Fruit fly (Drosophila melanogaster) whole organism, embryonic: Measurements from ENCODE around the gene CG33158.

ENCODE experiments used
- Antp ChIP-seq: fragments of 200-800 bp; sonication (Bioruptor generic); optimal IDR thresholded peaks from 3 replicates; lab custom pipeline; 2016; ENCODE audit warnings: missing biosample characterization, missing genetic modification characterization
- CG10462 ChIP-seq: fragments of 200-800 bp; sonication (Bioruptor generic); optimal IDR thresholded peaks from 2 replicates; lab custom pipeline; 2016; ENCODE audit warnings: missing biosample characterization, missing genetic modification characterization
- CG12299 ChIP-seq: fragments of 200-800 bp; sonication (Bioruptor generic); optimal IDR thresholded peaks from 2 replicates; lab custom pipeline; 2018; ENCODE audit warnings: missing biosample characterization, mild to moderate bottlenecking, missing genetic modification characterization
- CG13287 ChIP-seq: fragments of 200-800 bp; sonication (Bioruptor generic); IDR thresholded peaks from 2 replicates; pipeline ENCODE4 v1.3.6; 2022; ENCODE audit warnings: missing biosample characterization, missing genetic modification characterization; ENCODE audit not compliant: partially characterized antibody
- CG13624 ChIP-seq: fragments of 200-800 bp; sonication (Bioruptor generic); optimal IDR thresholded peaks from 2 replicates; lab custom pipeline; 2016; ENCODE audit warnings: missing biosample characterization, missing genetic modification characterization
- CG14667 ChIP-seq: fragments of 200-800 bp; sonication (Bioruptor generic); IDR thresholded peaks from 2 replicates; pipeline ENCODE4 v1.3.6; 2022; ENCODE audit warnings: missing biosample characterization, missing genetic modification characterization
- CG15269 ChIP-seq: fragments of 200-800 bp; sonication (Bioruptor generic); optimal IDR thresholded peaks from 2 replicates; lab custom pipeline; 2018; ENCODE audit warnings: missing biosample characterization, mild to moderate bottlenecking, missing genetic modification characterization, moderate library complexity
- CG15696 ChIP-seq: fragments of 200-800 bp; sonication (Bioruptor generic); optimal IDR thresholded peaks from 2 replicates; lab custom pipeline; 2019; ENCODE audit warnings: missing biosample characterization, mild to moderate bottlenecking, missing genetic modification characterization, moderate library complexity
- CG16863 ChIP-seq: fragments of 200-800 bp; sonication (Bioruptor generic); optimal IDR thresholded peaks from 3 replicates; lab custom pipeline; 2016; ENCODE audit warnings: missing biosample characterization, missing genetic modification characterization
- CG17186 ChIP-seq: fragments of 200-800 bp; sonication (Bioruptor generic); optimal IDR thresholded peaks from 3 replicates; lab custom pipeline; 2017; ENCODE audit warnings: missing biosample characterization, missing genetic modification reagents, missing genetic modification characterization
- CG17359 ChIP-seq: fragments of 200-800 bp; sonication (Bioruptor generic); optimal IDR thresholded peaks from 3 replicates; lab custom pipeline; 2018; ENCODE audit warnings: missing biosample characterization, mild to moderate bottlenecking, missing genetic modification characterization, moderate library complexity
- CG17802 ChIP-seq: fragments of 200-800 bp; sonication (Bioruptor generic); optimal IDR thresholded peaks from 2 replicates; lab custom pipeline; 2018; ENCODE audit warnings: missing biosample characterization, mild to moderate bottlenecking, missing genetic modification characterization, moderate library complexity
- CG2875 ChIP-seq: fragments of 200-800 bp; sonication (Bioruptor generic); optimal IDR thresholded peaks from 2 replicates; lab custom pipeline; 2017; ENCODE audit warnings: missing biosample characterization, mild to moderate bottlenecking, missing genetic modification characterization, missing genetic modification reagents
- CG3281 ChIP-seq: fragments of 200-800 bp; sonication (Bioruptor generic); optimal IDR thresholded peaks from 3 replicates; lab custom pipeline; 2017; ENCODE audit warnings: missing biosample characterization, mild to moderate bottlenecking, missing genetic modification characterization
- CG34224 ChIP-seq: fragments of 200-800 bp; sonication (Bioruptor generic); IDR thresholded peaks from 3 replicates; pipeline ENCODE4 v1.3.6; 2022; ENCODE audit warnings: missing biosample characterization, missing genetic modification characterization; ENCODE audit not compliant: partially characterized antibody
- CG34422 ChIP-seq: fragments of 200-800 bp; sonication (Bioruptor generic); IDR thresholded peaks from 3 replicates; pipeline ENCODE4 v1.3.6; 2022; ENCODE audit warnings: missing biosample characterization, missing genetic modification characterization
- CG5245 ChIP-seq: fragments of 200-800 bp; sonication (Bioruptor generic); optimal IDR thresholded peaks from 3 replicates; lab custom pipeline; 2016; ENCODE audit warnings: missing biosample characterization, missing genetic modification characterization
- CG8944 ChIP-seq: fragments of 200-800 bp; sonication (Bioruptor generic); optimal IDR thresholded peaks from 3 replicates; lab custom pipeline; 2016; ENCODE audit warnings: missing biosample characterization, missing genetic modification characterization
- CG9932 ChIP-seq: fragments of 200-800 bp; sonication (Bioruptor generic); IDR thresholded peaks from 2 replicates; pipeline ENCODE4 v1.3.6; 2022; ENCODE audit warnings: missing biosample characterization, missing genetic modification characterization
- CHES-1-like ChIP-seq: fragments of 200-800 bp; sonication (Bioruptor generic); optimal IDR thresholded peaks from 2 replicates; lab custom pipeline; 2016; ENCODE audit warnings: missing biosample characterization, missing genetic modification characterization
- D19A ChIP-seq: fragments of 200-800 bp; optimal IDR thresholded peaks from 3 replicates; lab custom pipeline; 2019; ENCODE audit warnings: missing biosample characterization, mild to moderate bottlenecking, missing genetic modification characterization, moderate library complexity
- D19B ChIP-seq: fragments of 200-800 bp; sonication (Bioruptor generic); optimal IDR thresholded peaks from 2 replicates; lab custom pipeline; 2017; ENCODE audit warnings: missing biosample characterization, mild to moderate bottlenecking, missing genetic modification characterization
- Deaf1 ChIP-seq: fragments of 200-800 bp; optimal IDR thresholded peaks from 3 replicates; lab custom pipeline; 2019; ENCODE audit warnings: missing biosample characterization, mild to moderate bottlenecking, missing genetic modification characterization, moderate library complexity
- Dp ChIP-seq: fragments of 200-800 bp; sonication (Bioruptor generic); optimal IDR thresholded peaks from 2 replicates; lab custom pipeline; 2018; ENCODE audit warnings: missing biosample characterization, mild to moderate bottlenecking, missing genetic modification characterization, moderate library complexity
- HLH3B ChIP-seq: fragments of 200-800 bp; sonication (Bioruptor generic); IDR thresholded peaks from 2 replicates; pipeline ENCODE4 v1.3.6; 2022; ENCODE audit warnings: missing biosample characterization, missing genetic modification characterization
- HLH54F ChIP-seq: fragments of 200-800 bp; sonication (Bioruptor generic); optimal IDR thresholded peaks from 3 replicates; lab custom pipeline; 2016; ENCODE audit warnings: missing biosample characterization, missing genetic modification characterization
- MBD-R2 ChIP-seq: fragments of 200-800 bp; sonication (Bioruptor generic); IDR thresholded peaks from 2 replicates; pipeline ENCODE4 v1.3.6; 2022; ENCODE audit warnings: missing biosample characterization, missing genetic modification characterization
- Med ChIP-seq: fragments of 200-800 bp; sonication (Bioruptor generic); peaks from one replicate; lab custom pipeline; 2016; ENCODE audit warnings: missing biosample characterization, missing genetic modification characterization, mild to moderate bottlenecking, inconsistent platforms, moderate library complexity
- Oli ChIP-seq: fragments of 200-800 bp; sonication (Bioruptor generic); optimal IDR thresholded peaks from 2 replicates; lab custom pipeline; 2018; ENCODE audit warnings: missing biosample characterization, mild to moderate bottlenecking, missing genetic modification characterization, moderate library complexity
- Sox102F ChIP-seq: fragments of 200-800 bp; sonication (Bioruptor generic); optimal IDR thresholded peaks from 2 replicates; lab custom pipeline; 2018; ENCODE audit warnings: missing biosample characterization, mild to moderate bottlenecking, missing genetic modification characterization, moderate library complexity
- ase ChIP-seq: fragments of 200-800 bp; sonication (Bioruptor generic); IDR thresholded peaks from 3 replicates; pipeline ENCODE4 v1.3.6; 2022; ENCODE audit warnings: missing biosample characterization, missing genetic modification characterization
- caup ChIP-seq: fragments of 200-800 bp; sonication (Bioruptor generic); optimal IDR thresholded peaks from 3 replicates; lab custom pipeline; 2017; ENCODE audit warnings: missing biosample characterization, mild to moderate bottlenecking, missing genetic modification characterization, moderate library complexity; ENCODE audit not compliant: severe bottlenecking
- croc ChIP-seq: fragments of 200-800 bp; sonication (Bioruptor generic); conservative IDR thresholded peaks from 3 replicates; pipeline ENCODE4 v1.3.6; 2022; ENCODE audit warnings: missing biosample characterization, missing genetic modification characterization
- crp ChIP-seq, 2 experiments: fragments of 200-800 bp; sonication (Bioruptor generic); optimal IDR thresholded peaks; 2 replicates in 1 of 2; 3 replicates in 1 of 2; lab custom pipeline; 2017; ENCODE audit warnings: missing biosample characterization in 2 of 2, missing genetic modification characterization in 2 of 2, mild to moderate bottlenecking in 1 of 2, moderate library complexity in 1 of 2
- cwo ChIP-seq: fragments of 200-800 bp; sonication (Bioruptor generic); optimal IDR thresholded peaks from 3 replicates; lab custom pipeline; 2017; ENCODE audit warnings: missing biosample characterization, missing genetic modification characterization, mild to moderate bottlenecking, moderate library complexity, missing genetic modification reagents
- dmrt11E ChIP-seq: fragments of 200-800 bp; sonication (Bioruptor generic); optimal IDR thresholded peaks from 3 replicates; lab custom pipeline; 2018; ENCODE audit warnings: missing biosample characterization, mild to moderate bottlenecking, missing genetic modification characterization, moderate library complexity
- ewg ChIP-seq: fragments of 200-800 bp; sonication (Bioruptor generic); optimal IDR thresholded peaks from 3 replicates; lab custom pipeline; 2017; ENCODE audit warnings: mild to moderate bottlenecking, missing biosample characterization, missing genetic modification reagents, missing genetic modification characterization
- insv ChIP-seq, 2 experiments: fragments of 200-800 bp; sonication (Bioruptor generic); optimal IDR thresholded peaks; 3 replicates each; lab custom pipeline; 2016 to 2018; ENCODE audit warnings: missing biosample characterization in 2 of 2, missing genetic modification characterization in 2 of 2
- kni ChIP-seq: fragments of 200-800 bp; sonication (Bioruptor generic); optimal IDR thresholded peaks from 3 replicates; lab custom pipeline; 2017; ENCODE audit warnings: mild to moderate bottlenecking, missing biosample characterization, missing genetic modification reagents, missing genetic modification characterization
- lola ChIP-seq, 3 experiments: fragments of >200 bp in 2 of 3; fragments of 200-800 bp in 1 of 3; sonication (Bioruptor generic) in 1 of 3; optimal IDR thresholded peaks; 2 replicates each; lab custom pipeline; 2017 to 2019; ENCODE audit warnings: missing biosample characterization in 3 of 3, missing genetic modification characterization in 3 of 3, mild to moderate bottlenecking in 1 of 3, moderate library complexity in 1 of 3
- nerfin-1 ChIP-seq: fragments of 200-800 bp; sonication (Bioruptor generic); optimal IDR thresholded peaks from 3 replicates; lab custom pipeline; 2019; ENCODE audit warnings: missing biosample characterization, mild to moderate bottlenecking, missing genetic modification characterization, moderate library complexity
- pita ChIP-seq: fragments of 200-800 bp; sonication (Bioruptor generic); optimal IDR thresholded peaks from 2 replicates; lab custom pipeline; 2017; ENCODE audit warnings: missing biosample characterization, mild to moderate bottlenecking, missing genetic modification characterization
- sens ChIP-seq: fragments of 200-800 bp; sonication (Bioruptor generic); peaks from one replicate; lab custom pipeline; 2016; ENCODE audit warnings: missing biosample characterization, missing genetic modification characterization
- sima ChIP-seq: fragments of 200-800 bp; sonication (Bioruptor generic); optimal IDR thresholded peaks from 2 replicates; lab custom pipeline; 2016; ENCODE audit warnings: missing biosample characterization, missing genetic modification characterization
- sug ChIP-seq: fragments of 200-800 bp; optimal IDR thresholded peaks from 2 replicates; lab custom pipeline; 2019; ENCODE audit warnings: missing biosample characterization, mild to moderate bottlenecking, missing genetic modification characterization, moderate library complexity
- tx ChIP-seq: fragments of 200-800 bp; sonication (Bioruptor generic); optimal IDR thresholded peaks from 2 replicates; lab custom pipeline; 2016; ENCODE audit warnings: missing biosample characterization, missing genetic modification characterization

Gene CG33158

dm6 chr3L:16412394-16412950 is 6.9 kb upstream of the CG33158 start, which contains the start of gene Serinc (continued):
- TF ChIP-seq CG9932 (GFP tag; lab: Robert Waterston, UW) (peak; percentile 78; the same call in 1 of the 2 replicates), CG16863 (GFP tag; lab: Kevin White, UChicago) (peak; percentile 55), HLH3B (GFP tag; lab: Robert Waterston, UW) (0 out of 2 replicates have a peak, but pooled peaks have one; percentile 14), D19A (tag; lab: Kevin White, UChicago) (no peak), CG17359 (tag; lab: Kevin White, UChicago) (peak; percentile 55), caup (GFP tag; lab: Kevin White, UChicago) (peak; percentile 59), lola (GFP tag; optimal IDR thresholded peaks at IDR 0.05; lab: Kevin White, UChicago) (peak in 1 of 3 experiments; percentile 44), CG15269 (no peak), cwo (GFP tag; lab: Kevin White, UChicago) (no peak), CG14667 (0 out of 2 replicates have a peak, but pooled peaks have one; percentile 21), CG12299 (peak; percentile 36), CG2875 (GFP tag; lab: Kevin White, UChicago) (peak; percentile 27), crp (GFP tag; optimal IDR thresholded peaks at IDR 0.05; lab: Kevin White, UChicago) (peak in 1 of 2 experiments; percentile 50), CG17802 (tag; lab: Kevin White, UChicago) (peak; percentile 68), CG15696 (tag; lab: Kevin White, UChicago) (peak; percentile 73), ase (GFP tag; lab: Robert Waterston, UW) (0 out of 3 replicates have a peak, but pooled peaks have one; percentile 17), tx (GFP tag; lab: Kevin White, UChicago) (peak; percentile 37), croc (GFP tag; lab: Robert Waterston, UW) (peak; percentile 30; the same call in 1 of the 3 replicates), CG13287 (GFP tag; lab: Robert Waterston, UW) (peak; percentile 98), Antp (GFP tag; lab: Kevin White, UChicago) (peak; percentile 47), nerfin-1 (tag; lab: Kevin White, UChicago) (peak; percentile 61), sug (peak; percentile 66), CG3281 (GFP tag; lab: Kevin White, UChicago) (peak; percentile 32), Oli (tag; lab: Kevin White, UChicago) (peak; percentile 9), dmrt11E (peak; percentile 40), D19B (GFP tag; lab: Kevin White, UChicago) (no peak), CG5245 (GFP tag; lab: Kevin White, UChicago) (peak; percentile 58), ewg (GFP tag; lab: Kevin White, UChicago) (peak; percentile 39)

- TF ChIP-seq CHES-1-like (GFP tag; lab: Kevin White, UChicago) = no peak
- peak in 1 of 2 experiments; percentile 92 for TF ChIP-seq insv (GFP tag; optimal IDR thresholded peaks at IDR 0.05; lab: Kevin White, UChicago)
- TF ChIP-seq sima (GFP tag; lab: Kevin White, UChicago) = no peak
- peak; percentile 15 for TF ChIP-seq sens (GFP tag; lab: Kevin White, UChicago)
- peak; percentile 24; the same call in 1 of the 3 replicates for TF ChIP-seq CG34224 (GFP tag; lab: Robert Waterston, UW)
- TF ChIP-seq CG17186 = no peak
- TF ChIP-seq croc (GFP tag; lab: Robert Waterston, UW) = no peak
- peak; percentile 15 to 82 for TF ChIP-seq crp (GFP tag; optimal IDR thresholded peaks at IDR 0.05; lab: Kevin White, UChicago)
- peak; percentile 7 for TF ChIP-seq kni (GFP tag; lab: Kevin White, UChicago)
- TF ChIP-seq CG13624 (GFP tag; lab: Kevin White, UChicago) = no peak
- TF ChIP-seq Sox102F = no peak
- peak; percentile 60; the same call in 1 of the 2 replicates for TF ChIP-seq MBD-R2 (GFP tag; lab: Robert Waterston, UW)
- no peak for TF ChIP-seq CG10462
- no peak for TF ChIP-seq pita (GFP tag; lab: Kevin White, UChicago)
- no peak for TF ChIP-seq Deaf1
- peak; percentile 25 for TF ChIP-seq nerfin-1 (tag; lab: Kevin White, UChicago)
- peak; percentile 49; the same call in 1 of the 3 replicates for TF ChIP-seq CG34422 (GFP tag; lab: Robert Waterston, UW)
- TF ChIP-seq HLH54F = no peak
- TF ChIP-seq CG8944 (GFP tag; lab: Kevin White, UChicago) = no peak
- no peak for TF ChIP-seq Dp (GFP tag; lab: Kevin White, UChicago)
- TF ChIP-seq Med (GFP tag; lab: Kevin White, UChicago) = peak; percentile 5
Measured at dm6 chr3L:16417024-16417423, 2.4 kb upstream of the CG33158 start, which contains the start of gene GluRS-m. Gene GluRS-m (minus strand): TSS chr3L:16417177.
